Worm (Caenorhabditis elegans) whole organism, early embryonic: ENCODE data around the gene Y82E9BR.5.

Experiments
- B0310.2 ChIP-seq: sonication (generic microtip); optimal IDR thresholded peaks from 2 replicates; lab custom pipeline; 2016; ENCODE audit warnings: mild to moderate bottlenecking, missing genetic modification characterization, missing compliant biosample characterization
- F13C5.2 ChIP-seq: sonication (generic microtip); optimal IDR thresholded peaks from 2 replicates; lab custom pipeline; 2017; ENCODE audit warnings: mild to moderate bottlenecking, missing genetic modification characterization, inconsistent platforms, missing compliant biosample characterization
- aly-1 ChIP-seq: sonication (generic microtip); optimal IDR thresholded peaks from 2 replicates; lab custom pipeline; 2016; ENCODE audit warnings: missing genetic modification characterization, missing compliant biosample characterization
- ama-1 ChIP-seq: fragments of 150-350 bp; optimal IDR thresholded peaks from 2 replicates; lab custom pipeline; 2014
- ceh-13 ChIP-seq: fragments of 200-800 bp; sonication (Bioruptor generic); optimal IDR thresholded peaks from 2 replicates; lab custom pipeline; 2018; ENCODE audit warnings: mild to moderate bottlenecking, missing genetic modification characterization, missing compliant biosample characterization
- ceh-36 ChIP-seq: sonication (generic microtip); optimal IDR thresholded peaks from 2 replicates; lab custom pipeline; 2016; ENCODE audit warnings: missing genetic modification characterization, inconsistent platforms, missing compliant biosample characterization
- ets-7 ChIP-seq: sonication (generic microtip); optimal IDR thresholded peaks from 2 replicates; lab custom pipeline; 2016; ENCODE audit warnings: missing genotype, missing genetic modification characterization, missing compliant biosample characterization
- flt-1 ChIP-seq: fragments of 200-800 bp; sonication (Bioruptor generic); IDR thresholded peaks from 2 replicates; pipeline ENCODE4 v1.3.6; 2022; ENCODE audit warnings: missing genetic modification characterization, missing compliant biosample characterization
- hmbx-1 ChIP-seq: sonication (generic microtip); optimal IDR thresholded peaks from 2 replicates; lab custom pipeline; 2016; ENCODE audit warnings: mild to moderate bottlenecking, missing genetic modification characterization, missing compliant biosample characterization
- hmg-4 ChIP-seq: fragments of 200-800 bp; sonication (Bioruptor generic); optimal IDR thresholded peaks from 2 replicates; lab custom pipeline; 2018; ENCODE audit warnings: mild to moderate bottlenecking, missing genetic modification characterization, missing compliant biosample characterization
- hnd-1 ChIP-seq: sonication (generic microtip); optimal IDR thresholded peaks from 2 replicates; lab custom pipeline; 2016; ENCODE audit warnings: missing genetic modification characterization, missing compliant biosample characterization
- pes-1 ChIP-seq: fragments of 200-800 bp; sonication (Bioruptor generic); IDR thresholded peaks from 2 replicates; pipeline ENCODE4 v1.3.6; 2022; ENCODE audit warnings: missing genetic modification reagents, missing genetic modification characterization, missing compliant biosample characterization
- scrt-1 ChIP-seq: fragments of 200-800 bp; sonication (Bioruptor generic); IDR thresholded peaks from 2 replicates; pipeline ENCODE4 v1.3.6; 2022; ENCODE audit warnings: missing genetic modification characterization, missing compliant biosample characterization
- sea-1 ChIP-seq: fragments of 200-800 bp; sonication (Bioruptor generic); conservative IDR thresholded peaks from 2 replicates; pipeline ENCODE4 v1.3.6; 2022; ENCODE audit warnings: missing genetic modification characterization, missing compliant biosample characterization
- tbx-11 ChIP-seq: fragments of 200-800 bp; sonication (Bioruptor generic); IDR thresholded peaks from 2 replicates; pipeline ENCODE4 v1.3.6; 2022; ENCODE audit warnings: missing genetic modification characterization, missing compliant biosample characterization
- tbx-37 ChIP-seq: fragments of 200-800 bp; sonication (Bioruptor generic); conservative IDR thresholded peaks from 2 replicates; pipeline ENCODE4 v1.3.6; 2022; ENCODE audit warnings: missing genetic modification reagents, missing genetic modification characterization, missing compliant biosample characterization
- tra-4 ChIP-seq: sonication (generic microtip); optimal IDR thresholded peaks from 2 replicates; lab custom pipeline; 2017; ENCODE audit warnings: missing genetic modification characterization, missing compliant biosample characterization

The Y82E9BR.5 gene

DNA sequence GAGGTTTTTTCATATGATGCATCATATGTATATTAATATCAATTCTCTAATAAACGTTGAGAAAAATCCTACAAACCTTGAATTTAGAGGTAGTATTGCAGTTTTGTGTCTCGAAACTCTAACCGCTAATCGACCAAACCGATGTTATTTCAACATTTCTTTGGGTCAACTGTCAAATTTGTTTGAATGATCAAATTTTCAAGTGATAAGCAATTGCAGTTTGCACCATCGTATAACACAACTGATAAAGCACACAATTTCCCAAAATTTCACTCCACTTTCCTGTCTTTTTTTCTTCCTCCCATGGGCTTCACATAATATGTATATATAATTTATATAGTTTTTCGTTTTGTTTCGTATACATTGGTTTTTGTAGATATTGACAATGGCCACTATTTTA is at the start of gene Y82E9BR.5, which contains the start of gene fbxa-138:
Gene Y82E9BR.5, plus strand, starts transcription at position 279 of the 400 bp plus-strand sequence.
Gene fbxa-138, minus strand, starts transcription at position 161 of the 400 bp plus-strand sequence.
- TF ChIP-seq tbx-37 (GFP tag; lab: Robert Waterston, UW) (no peak), scrt-1 (GFP tag; lab: Robert Waterston, UW) (no peak), B0310.2 (no peak), hmbx-1 (tag; lab: Kevin White, UChicago) (no peak)

ce11 chrIII:1340240-1340639 is 43.9 kb upstream of the Y82E9BR.5 start, which contains the start of gene fbxa-5:
fbxa-5 (minus strand) TSS chrIII:1340340.
- TF ChIP-seq B0310.2 (no peak), ama-1 (lab: Kevin White, UChicago) (no peak), hmg-4 (GFP tag; lab: Kevin White, UChicago) (no peak), scrt-1 (GFP tag; lab: Robert Waterston, UW) (no peak), aly-1 (no peak), pes-1 (no peak), tbx-11 (GFP tag; lab: Robert Waterston, UW) (no peak), tbx-37 (GFP tag; lab: Robert Waterston, UW) (no peak), hnd-1 (tag; lab: Kevin White, UChicago) (no peak), F13C5.2 (tag; lab: Kevin White, UChicago) (no peak), tra-4 (tag; lab: Kevin White, UChicago) (no peak), flt-1 (GFP tag; lab: Robert Waterston, UW) (no peak), ets-7 (tag; lab: Kevin White, UChicago) (no peak), hmbx-1 (tag; lab: Kevin White, UChicago) (no peak), sea-1 (no peak), ceh-36 (tag; lab: Kevin White, UChicago) (no peak), ceh-13 (GFP tag; lab: Kevin White, UChicago) (no peak)

- TF ChIP-seq tbx-37 (GFP tag; lab: Robert Waterston, UW) (no peak), scrt-1 (GFP tag; lab: Robert Waterston, UW) (no peak), hnd-1 (tag; lab: Kevin White, UChicago) (no peak), tra-4 (tag; lab: Kevin White, UChicago) (no peak), B0310.2 (no peak)
Observed at ce11 chrIII:1342488-1342887, 41.7 kb upstream of the Y82E9BR.5 start, which contains the start of gene fbxa-26. fbxa-26 (minus strand) TSS chrIII:1342522.

- TF ChIP-seq ceh-13 (GFP tag; lab: Kevin White, UChicago) = no peak
- TF ChIP-seq hmg-4 (GFP tag; lab: Kevin White, UChicago) = no peak
- no peak for TF ChIP-seq ets-7 (tag; lab: Kevin White, UChicago)
- no peak for TF ChIP-seq tbx-11 (GFP tag; lab: Robert Waterston, UW)
- TF ChIP-seq aly-1 = no peak
- no peak for TF ChIP-seq ceh-36 (tag; lab: Kevin White, UChicago)
- TF ChIP-seq sea-1 = no peak
- no peak for TF ChIP-seq scrt-1 (GFP tag; lab: Robert Waterston, UW)
- TF ChIP-seq flt-1 (GFP tag; lab: Robert Waterston, UW) = no peak
- no peak for TF ChIP-seq hmbx-1 (tag; lab: Kevin White, UChicago)
- no peak for TF ChIP-seq ama-1 (lab: Kevin White, UChicago)
- no peak for TF ChIP-seq hnd-1 (tag; lab: Kevin White, UChicago)
- no peak for TF ChIP-seq F13C5.2 (tag; lab: Kevin White, UChicago)
- no peak for TF ChIP-seq B0310.2
- TF ChIP-seq pes-1 = no peak
Observed at ce11 chrIII:1342919-1343419, 41.2 kb upstream of the Y82E9BR.5 start, which contains the start of gene fbxa-27. fbxa-27 (plus strand) TSS chrIII:1342969.

DNA sequence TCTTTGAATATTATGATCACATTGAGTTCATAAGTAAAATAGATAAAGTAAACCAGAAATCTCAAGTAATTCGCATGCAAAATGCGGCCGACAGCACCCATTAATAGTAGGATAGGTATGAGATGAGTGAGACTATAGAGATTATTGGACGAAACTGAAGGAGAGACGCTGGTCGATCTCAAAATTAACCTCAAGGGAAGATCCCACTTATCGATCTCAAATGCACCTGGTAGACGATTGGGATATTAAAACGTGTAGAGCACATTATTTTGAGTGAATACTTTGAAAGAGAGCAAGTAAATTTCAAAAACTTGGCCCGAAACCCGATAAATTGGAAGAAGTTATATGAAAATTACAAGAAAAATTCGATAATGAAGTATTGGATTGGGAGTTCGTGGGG is 38.5 kb upstream of the Y82E9BR.5 start, which contains the start of gene Y82E9BL.6:
Gene Y82E9BL.6, minus strand, starts transcription at position 101 of the 400 bp plus-strand sequence.
- TF ChIP-seq hmbx-1 (tag; lab: Kevin White, UChicago) (no peak), tra-4 (tag; lab: Kevin White, UChicago) (no peak), hmg-4 (GFP tag; lab: Kevin White, UChicago) (no peak), F13C5.2 (tag; lab: Kevin White, UChicago) (no peak), tbx-11 (GFP tag; lab: Robert Waterston, UW) (no peak), flt-1 (GFP tag; lab: Robert Waterston, UW) (no peak), hnd-1 (tag; lab: Kevin White, UChicago) (no peak), ceh-36 (tag; lab: Kevin White, UChicago) (no peak), B0310.2 (no peak), scrt-1 (GFP tag; lab: Robert Waterston, UW) (no peak), sea-1 (no peak), tbx-37 (GFP tag; lab: Robert Waterston, UW) (no peak), ceh-13 (GFP tag; lab: Kevin White, UChicago) (no peak), ama-1 (lab: Kevin White, UChicago) (no peak), ets-7 (tag; lab: Kevin White, UChicago) (no peak), aly-1 (no peak), pes-1 (no peak)

DNA sequence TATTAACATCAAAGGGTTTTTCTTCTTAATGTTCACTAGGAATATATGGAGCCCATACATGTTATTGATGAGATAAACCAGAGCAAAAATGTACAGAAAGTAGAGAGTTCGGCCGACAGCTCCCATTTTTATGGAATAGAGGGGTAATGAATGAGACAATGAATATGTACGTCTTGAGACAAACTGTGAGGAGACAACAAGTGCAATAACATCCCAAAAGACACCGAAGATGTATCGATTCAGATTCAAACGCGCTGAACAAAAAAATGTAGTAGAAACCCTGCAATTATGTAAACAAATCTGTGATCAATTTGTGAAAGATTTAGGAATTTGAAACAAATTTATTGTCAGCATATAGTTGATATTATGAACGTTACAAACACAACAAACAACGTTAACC is 37.2 kb upstream of the Y82E9BR.5 start:
- TF ChIP-seq B0310.2 (no peak), F13C5.2 (tag; lab: Kevin White, UChicago) (no peak), ets-7 (tag; lab: Kevin White, UChicago) (no peak), scrt-1 (GFP tag; lab: Robert Waterston, UW) (no peak), aly-1 (no peak)

DNA sequence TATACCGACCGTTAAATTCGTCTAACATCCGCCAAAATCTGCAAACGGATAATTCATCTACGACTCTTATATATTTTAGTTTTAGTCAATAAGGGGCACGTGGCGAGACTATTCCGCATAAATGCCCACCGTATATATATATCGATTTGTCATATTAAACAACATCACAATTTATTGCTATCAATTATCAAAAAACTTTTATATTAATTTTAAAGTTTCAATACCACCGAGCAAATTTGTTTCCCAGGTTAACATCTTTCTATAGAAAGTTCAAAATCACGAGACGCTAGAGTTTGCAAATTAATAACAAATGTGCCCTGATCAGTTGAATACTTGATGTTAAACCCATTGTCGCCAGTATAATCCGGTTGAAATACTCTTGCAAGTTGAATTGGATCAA is 36.6 kb upstream of the Y82E9BR.5 start, which contains the start of gene Y82E9BL.5:
Gene Y82E9BL.5, minus strand, starts transcription at position 101 of the 400 bp plus-strand sequence.
- no peak for TF ChIP-seq aly-1
- TF ChIP-seq ceh-36 (tag; lab: Kevin White, UChicago) = no peak
- no peak for TF ChIP-seq hmbx-1 (tag; lab: Kevin White, UChicago)
- TF ChIP-seq hnd-1 (tag; lab: Kevin White, UChicago) = no peak
- TF ChIP-seq tbx-37 (GFP tag; lab: Robert Waterston, UW) = no peak
- TF ChIP-seq ceh-13 (GFP tag; lab: Kevin White, UChicago) = no peak
- TF ChIP-seq scrt-1 (GFP tag; lab: Robert Waterston, UW) = no peak
- TF ChIP-seq hmg-4 (GFP tag; lab: Kevin White, UChicago) = no peak
- TF ChIP-seq tra-4 (tag; lab: Kevin White, UChicago) = no peak
- TF ChIP-seq ama-1 (lab: Kevin White, UChicago) = no peak
- TF ChIP-seq ets-7 (tag; lab: Kevin White, UChicago) = no peak
- no peak for TF ChIP-seq flt-1 (GFP tag; lab: Robert Waterston, UW)
- no peak for TF ChIP-seq F13C5.2 (tag; lab: Kevin White, UChicago)
- TF ChIP-seq sea-1 = no peak
